Fruit fly (Drosophila melanogaster) whole organism, embryonic: ENCODE measurements around the gene unc-13.

Experiments
- CG10209 ChIP-seq: fragments of 200-800 bp; sonication (Bioruptor generic); optimal IDR thresholded peaks from 3 replicates; lab custom pipeline; 2017; ENCODE audit warnings: missing biosample characterization, mild to moderate bottlenecking, missing genetic modification characterization, missing genetic modification reagents
- CG1024 ChIP-seq: fragments of 200-800 bp; sonication (Bioruptor generic); IDR thresholded peaks from 2 replicates; pipeline ENCODE4 v1.3.6; 2022; ENCODE audit warnings: missing biosample characterization, missing genetic modification characterization
- CG10267 ChIP-seq: fragments of 200-800 bp; sonication (Bioruptor generic); optimal IDR thresholded peaks from 2 replicates; lab custom pipeline; 2018; ENCODE audit warnings: missing biosample characterization, mild to moderate bottlenecking, missing genetic modification characterization, moderate library complexity
- CG10431 ChIP-seq: fragments of 200-800 bp; sonication (Bioruptor generic); optimal IDR thresholded peaks from 3 replicates; lab custom pipeline; 2018; ENCODE audit warnings: missing biosample characterization, mild to moderate bottlenecking, missing genetic modification characterization
- CG12391 ChIP-seq: fragments of 200-800 bp; sonication (Bioruptor generic); optimal IDR thresholded peaks from 3 replicates; lab custom pipeline; 2018; ENCODE audit warnings: missing biosample characterization, mild to moderate bottlenecking, missing genetic modification characterization, moderate library complexity
- CG12769 ChIP-seq: fragments of 200-800 bp; sonication (Bioruptor generic); optimal IDR thresholded peaks from 2 replicates; lab custom pipeline; 2019; ENCODE audit warnings: missing biosample characterization, mild to moderate bottlenecking, missing genetic modification characterization, moderate library complexity
- CG13775 ChIP-seq: fragments of 200-800 bp; sonication (Bioruptor generic); optimal IDR thresholded peaks from 3 replicates; lab custom pipeline; 2017; ENCODE audit warnings: missing biosample characterization, mild to moderate bottlenecking, missing genetic modification characterization
- CG14014 ChIP-seq: fragments of 200-800 bp; sonication (Bioruptor generic); IDR thresholded peaks from 2 replicates; pipeline ENCODE4 v1.3.6; 2022; ENCODE audit warnings: missing biosample characterization, missing genetic modification characterization
- CG17328 ChIP-seq: fragments of 200-800 bp; sonication (Bioruptor generic); IDR thresholded peaks from 2 replicates; pipeline ENCODE4 v1.3.6; 2022; ENCODE audit warnings: missing biosample characterization, missing genetic modification characterization
- CG18476 ChIP-seq: fragments of 200-800 bp; sonication (Bioruptor generic); optimal IDR thresholded peaks from 2 replicates; lab custom pipeline; 2016; ENCODE audit warnings: missing biosample characterization, mild to moderate bottlenecking, missing genetic modification characterization
- CG30020 ChIP-seq: fragments of 200-800 bp; optimal IDR thresholded peaks from 2 replicates; lab custom pipeline; 2019; ENCODE audit warnings: missing biosample characterization, mild to moderate bottlenecking, missing genetic modification characterization, moderate library complexity
- CG31224 ChIP-seq: fragments of 200-800 bp; sonication (Bioruptor generic); IDR thresholded peaks from 2 replicates; pipeline ENCODE4 v1.3.6; 2022; ENCODE audit warnings: missing biosample characterization, missing genetic modification characterization
- CG32532 ChIP-seq: fragments of 200-800 bp; sonication (Bioruptor generic); IDR thresholded peaks from 2 replicates; pipeline ENCODE4 v1.3.6; 2022; ENCODE audit warnings: missing biosample characterization, missing genetic modification characterization
- CG3281 ChIP-seq: fragments of 200-800 bp; sonication (Bioruptor generic); optimal IDR thresholded peaks from 3 replicates; lab custom pipeline; 2017; ENCODE audit warnings: missing biosample characterization, mild to moderate bottlenecking, missing genetic modification characterization
- CG4282 ChIP-seq: fragments of 200-800 bp; sonication (Bioruptor generic); optimal IDR thresholded peaks from 2 replicates; lab custom pipeline; 2016; ENCODE audit warnings: missing biosample characterization, missing genetic modification characterization
- CG4424 ChIP-seq: fragments of 200-800 bp; sonication (Bioruptor generic); optimal IDR thresholded peaks from 3 replicates; lab custom pipeline; 2016; ENCODE audit warnings: missing biosample characterization, missing genetic modification characterization
- CG6175 ChIP-seq: fragments of 200-800 bp; sonication (Bioruptor generic); IDR thresholded peaks from 3 replicates; pipeline ENCODE4 v1.3.6; 2022; ENCODE audit warnings: missing biosample characterization, missing genetic modification characterization
- CG6813 ChIP-seq: fragments of 200-800 bp; sonication (Bioruptor generic); optimal IDR thresholded peaks from 2 replicates; lab custom pipeline; 2017; ENCODE audit warnings: missing biosample characterization, missing genetic modification characterization, mild to moderate bottlenecking, moderate library complexity, missing genetic modification reagents
- CG7556 ChIP-seq: fragments of 200-800 bp; sonication (Bioruptor generic); optimal IDR thresholded peaks from 2 replicates; lab custom pipeline; 2017; ENCODE audit warnings: missing biosample characterization, mild to moderate bottlenecking, missing genetic modification characterization
- CG9609 ChIP-seq: fragments of 200-800 bp; sonication (Bioruptor generic); optimal IDR thresholded peaks from 3 replicates; lab custom pipeline; 2016; ENCODE audit warnings: missing biosample characterization, missing genetic modification characterization
- CG9817 ChIP-seq: fragments of 200-800 bp; sonication (Bioruptor generic); optimal IDR thresholded peaks from 2 replicates; lab custom pipeline; 2018; ENCODE audit warnings: missing biosample characterization, mild to moderate bottlenecking, missing genetic modification characterization, moderate library complexity
- CG9876 ChIP-seq: fragments of 200-800 bp; sonication (Bioruptor generic); optimal IDR thresholded peaks from 2 replicates; lab custom pipeline; 2016; ENCODE audit warnings: missing biosample characterization, missing genetic modification characterization
- Chrac-16 ChIP-seq: fragments of 200-800 bp; sonication (Bioruptor generic); optimal IDR thresholded peaks from 3 replicates; lab custom pipeline; 2016; ENCODE audit warnings: missing biosample characterization, missing genetic modification characterization
- CkIIα-i1 ChIP-seq: fragments of 200-800 bp; sonication (Bioruptor generic); IDR thresholded peaks from 2 replicates; pipeline ENCODE4 v1.3.6; 2022; ENCODE audit warnings: missing biosample characterization, missing genetic modification characterization
- D19B ChIP-seq: fragments of 200-800 bp; sonication (Bioruptor generic); optimal IDR thresholded peaks from 2 replicates; lab custom pipeline; 2017; ENCODE audit warnings: missing biosample characterization, mild to moderate bottlenecking, missing genetic modification characterization
- Dad ChIP-seq: fragments of 200-800 bp; sonication (Bioruptor generic); optimal IDR thresholded peaks from 3 replicates; lab custom pipeline; 2016; ENCODE audit warnings: missing biosample characterization, missing genetic modification characterization
- E2f1 ChIP-seq: fragments of 200-800 bp; sonication (Bioruptor generic); IDR thresholded peaks from 2 replicates; pipeline ENCODE4 v1.3.6; 2022; ENCODE audit warnings: missing biosample characterization, missing genetic modification characterization
- Elba2 ChIP-seq: fragments of 200-800 bp; sonication (Bioruptor generic); optimal IDR thresholded peaks from 3 replicates; lab custom pipeline; 2016; ENCODE audit warnings: missing biosample characterization, missing genetic modification characterization
- Ets65A ChIP-seq: fragments of 200-800 bp; sonication (Bioruptor generic); peaks from one replicate; lab custom pipeline; 2016; ENCODE audit warnings: missing biosample characterization, missing genetic modification characterization
- H2.0 ChIP-seq: fragments of 200-800 bp; sonication (Bioruptor generic); IDR thresholded peaks from 2 replicates; pipeline ENCODE4 v1.3.6; 2022; ENCODE audit warnings: missing biosample characterization, missing genetic modification characterization
- Hey ChIP-seq: fragments of 200-800 bp; sonication (Bioruptor generic); optimal IDR thresholded peaks from 3 replicates; lab custom pipeline; 2018; ENCODE audit warnings: missing biosample characterization, mild to moderate bottlenecking, missing genetic modification characterization
- Hr51 ChIP-seq, 2 experiments: fragments of 200-800 bp; sonication (Bioruptor generic); optimal IDR thresholded peaks; 2 replicates in 1 of 2; 3 replicates in 1 of 2; lab custom pipeline; 2016 to 2018; ENCODE audit warnings: missing biosample characterization in 2 of 2, missing genetic modification characterization in 2 of 2, mild to moderate bottlenecking in 1 of 2, moderate library complexity in 1 of 2
- Jarid2 ChIP-seq: fragments of 200-800 bp; sonication (Bioruptor generic); optimal IDR thresholded peaks from 3 replicates; lab custom pipeline; 2017; ENCODE audit warnings: mild to moderate bottlenecking, missing biosample characterization, missing genetic modification reagents, missing genetic modification characterization
- MBD-R2 ChIP-seq: fragments of 200-800 bp; sonication (Bioruptor generic); IDR thresholded peaks from 2 replicates; pipeline ENCODE4 v1.3.6; 2022; ENCODE audit warnings: missing biosample characterization, missing genetic modification characterization
- Oli ChIP-seq: fragments of 200-800 bp; sonication (Bioruptor generic); optimal IDR thresholded peaks from 2 replicates; lab custom pipeline; 2018; ENCODE audit warnings: missing biosample characterization, mild to moderate bottlenecking, missing genetic modification characterization, moderate library complexity
- Ravus ChIP-seq: fragments of 200-800 bp; sonication (Bioruptor generic); IDR thresholded peaks from 2 replicates; pipeline ENCODE4 v1.3.6; 2022; ENCODE audit warnings: missing biosample characterization, missing genetic modification characterization
- Sox100B ChIP-seq: fragments of 200-800 bp; sonication (Bioruptor generic); optimal IDR thresholded peaks from 3 replicates; lab custom pipeline; 2018; ENCODE audit warnings: missing biosample characterization, mild to moderate bottlenecking, missing genetic modification characterization
- Sox102F ChIP-seq: fragments of 200-800 bp; sonication (Bioruptor generic); optimal IDR thresholded peaks from 2 replicates; lab custom pipeline; 2018; ENCODE audit warnings: missing biosample characterization, mild to moderate bottlenecking, missing genetic modification characterization, moderate library complexity
- Spps ChIP-seq: fragments of 200-800 bp; sonication (Bioruptor generic); optimal IDR thresholded peaks from 2 replicates; lab custom pipeline; 2018; ENCODE audit warnings: missing biosample characterization, mild to moderate bottlenecking, missing genetic modification characterization
- Ssrp ChIP-seq: fragments of 200-800 bp; sonication (Bioruptor generic); optimal IDR thresholded peaks from 2 replicates; lab custom pipeline; 2018; ENCODE audit warnings: missing biosample characterization, mild to moderate bottlenecking, missing genetic modification characterization, moderate library complexity
- YL-1 ChIP-seq: fragments of 200-800 bp; sonication (Bioruptor generic); optimal IDR thresholded peaks from 3 replicates; lab custom pipeline; 2017; ENCODE audit warnings: missing biosample characterization, mild to moderate bottlenecking, missing genetic modification characterization
- ash1 ChIP-seq: fragments of 200-800 bp; sonication (Bioruptor generic); optimal IDR thresholded peaks from 2 replicates; lab custom pipeline; 2018; ENCODE audit warnings: missing biosample characterization, mild to moderate bottlenecking, missing genetic modification characterization
- bab2 ChIP-seq: fragments of 200-800 bp; sonication (Bioruptor generic); optimal IDR thresholded peaks from 2 replicates; lab custom pipeline; 2016; ENCODE audit warnings: missing biosample characterization, missing genetic modification characterization
- grau ChIP-seq: fragments of 200-800 bp; optimal IDR thresholded peaks from 3 replicates; lab custom pipeline; 2019; ENCODE audit warnings: missing biosample characterization, mild to moderate bottlenecking, missing genetic modification characterization, moderate library complexity
- kah ChIP-seq: fragments of 200-800 bp; sonication (Bioruptor generic); optimal IDR thresholded peaks from 2 replicates; lab custom pipeline; 2018; ENCODE audit warnings: missing biosample characterization, mild to moderate bottlenecking, missing genetic modification characterization
- pan ChIP-seq, 4 experiments: fragments of >200 bp in 3 of 4; fragments of 200-800 bp in 1 of 4; sonication (Bioruptor generic) in 1 of 4; optimal IDR thresholded peaks in 3 of 4; IDR thresholded peaks in 1 of 4; 2 replicates each; pipeline versions ENCODE4 v1.3.6 to Lab custom; 2017 to 2022; ENCODE audit warnings: missing biosample characterization in 2 of 4, missing genetic modification characterization in 2 of 4, mixed read lengths in 1 of 4
- pb ChIP-seq: fragments of 200-800 bp; sonication (Bioruptor generic); optimal IDR thresholded peaks from 3 replicates; lab custom pipeline; 2016; ENCODE audit warnings: missing biosample characterization, missing genetic modification characterization
- pnt ChIP-seq: fragments of 200-800 bp; sonication (Bioruptor generic); optimal IDR thresholded peaks from 3 replicates; lab custom pipeline; 2016; ENCODE audit warnings: missing biosample characterization, missing genetic modification characterization
- tin ChIP-seq: fragments of 200-800 bp; sonication (Bioruptor generic); optimal IDR thresholded peaks from 3 replicates; lab custom pipeline; 2016; ENCODE audit warnings: missing biosample characterization, missing genetic modification characterization
- unc-4 ChIP-seq: fragments of 200-800 bp; sonication (Bioruptor generic); IDR thresholded peaks from 2 replicates; pipeline ENCODE4 v1.3.6; 2022; ENCODE audit warnings: missing biosample characterization, missing genetic modification characterization; ENCODE audit not compliant: partially characterized antibody

Gene unc-13

dm6 chr4:958093-958649 lies 46.0 kb upstream of the unc-13 start, which contains the start of gene 4E-T (continued):
- TF ChIP-seq CG10209 (GFP tag; lab: Kevin White, UChicago) (no peak), CG12391 (no peak), Hr51 (GFP tag; optimal IDR thresholded peaks at IDR 0.05; lab: Kevin White, UChicago) (no peak), CG9609 (GFP tag; lab: Kevin White, UChicago) (no peak), CG9876 (GFP tag; lab: Kevin White, UChicago) (no peak), CG9817 (no peak), Elba2 (GFP tag; lab: Kevin White, UChicago) (peak; percentile 30), CG30020 (tag; lab: Kevin White, UChicago) (peak; percentile 100), Ravus (GFP tag; lab: Robert Waterston, UW) (no peak), Hey (tag; lab: Kevin White, UChicago) (no peak), unc-4 (GFP tag; lab: Robert Waterston, UW) (no peak), CG4282 (GFP tag; lab: Kevin White, UChicago) (no peak), ash1 (no peak), CG13775 (no peak), CkIIα-i1 (no peak), Dad (GFP tag; lab: Kevin White, UChicago) (no peak), CG10267 (tag; lab: Kevin White, UChicago) (no peak), CG10431 (GFP tag; lab: Kevin White, UChicago) (no peak), pan (optimal IDR thresholded peaks at IDR 0.05; lab: Kevin White, UChicago) (no peak), pan (GFP tag; optimal IDR thresholded peaks at IDR 0.05 in 1 of 2, IDR thresholded peaks at IDR 0.05 in 1 of 2) (no peak), tin (GFP tag; lab: Kevin White, UChicago) (no peak), Ets65A (GFP tag; lab: Kevin White, UChicago) (peak; percentile 6), CG7556 (GFP tag; lab: Kevin White, UChicago) (no peak), CG6813 (no peak), E2f1 (GFP tag; lab: Robert Waterston, UW) (no peak), CG6175 (GFP tag; lab: Robert Waterston, UW) (no peak), CG12769 (no peak), Ssrp (tag; lab: Kevin White, UChicago) (no peak), CG32532 (GFP tag; lab: Robert Waterston, UW) (no peak), CG3281 (GFP tag; lab: Kevin White, UChicago) (no peak), Sox102F (GFP tag; lab: Kevin White, UChicago) (no peak), CG4424 (GFP tag; lab: Kevin White, UChicago) (no peak), D19B (GFP tag; lab: Kevin White, UChicago) (no peak), Oli (tag; lab: Kevin White, UChicago) (no peak), Jarid2 (no peak), Sox100B (GFP tag; lab: Kevin White, UChicago) (no peak), Spps (no peak), CG17328 (no peak), MBD-R2 (peak; percentile 11; the same call in 1 of the 2 replicates), grau (tag; lab: Kevin White, UChicago) (no peak), H2.0 (GFP tag; lab: Robert Waterston, UW) (no peak), pnt (GFP tag; lab: Kevin White, UChicago) (no peak), Chrac-16 (GFP tag; lab: Kevin White, UChicago) (no peak), CG1024 (peak; percentile 98), CG14014 (GFP tag; lab: Robert Waterston, UW) (no peak), YL-1 (peak; percentile 32), CG31224 (no peak), CG18476 (GFP tag; lab: Kevin White, UChicago) (no peak), kah (GFP tag; lab: Kevin White, UChicago) (no peak), bab2 (GFP tag; lab: Kevin White, UChicago) (no peak), pb (GFP tag; lab: Kevin White, UChicago) (no peak)
